Fruit fly (Drosophila melanogaster): ENCODE data around the gene Adsl.

DNA sequence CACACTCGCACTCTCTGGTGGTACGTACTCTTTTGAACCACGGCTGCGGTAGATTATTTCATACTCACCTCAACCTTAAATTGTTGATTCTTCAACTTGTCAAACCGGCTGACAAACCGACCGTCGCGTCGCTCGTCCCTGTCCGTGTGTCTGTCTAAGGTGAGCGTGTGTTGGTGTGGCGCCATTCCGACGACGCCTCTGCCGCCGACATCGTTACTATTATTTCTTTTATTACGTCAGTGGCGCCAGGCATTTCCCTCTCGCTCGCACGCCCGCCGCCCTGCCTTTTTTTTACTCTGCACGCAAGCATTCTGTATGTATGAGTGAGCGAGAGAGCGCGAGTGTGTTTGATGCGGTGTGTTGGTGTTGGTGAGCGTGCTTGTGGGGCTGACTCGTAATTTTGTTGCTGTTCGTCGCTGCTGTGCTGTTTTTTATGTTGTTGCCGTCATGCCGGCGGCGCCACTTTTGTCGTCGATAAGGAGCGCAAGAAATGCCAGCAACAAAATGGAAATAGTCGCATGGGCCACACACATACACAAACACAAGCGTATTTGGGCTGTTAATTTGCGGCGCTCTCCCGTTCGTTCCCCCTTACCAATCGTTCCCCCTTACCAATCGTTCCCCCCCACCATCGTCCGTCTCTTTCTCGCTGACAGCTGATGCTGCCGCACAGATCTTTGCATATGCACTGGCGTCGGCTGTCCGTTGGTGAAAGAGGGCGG, 35.4 kb upstream of the Adsl start:
- no peak for TF ChIP-seq CG10348 (GFP tag; IDR thresholded peaks at IDR 0.05)
- no peak for TF ChIP-seq CG9948 (tag; optimal IDR thresholded peaks at IDR 0.05)
- TF ChIP-seq Snoo (tag; optimal IDR thresholded peaks at IDR 0.05): peak; percentile 63
- no peak for TF ChIP-seq CG17806 (tag; optimal IDR thresholded peaks at IDR 0.05)
- peak; percentile 18 for TF ChIP-seq CG8159 (tag; optimal IDR thresholded peaks at IDR 0.05)
- peak; percentile 61 for TF ChIP-seq CG12605 (GFP tag; IDR thresholded peaks at IDR 0.05)
- peak; percentile 85 for TF ChIP-seq EcR (GFP tag; optimal IDR thresholded peaks at IDR 0.05)
- peak; percentile 60 for TF ChIP-seq Pif1B (GFP tag; optimal IDR thresholded peaks at IDR 0.05)
- TF ChIP-seq CG15710 (tag; optimal IDR thresholded peaks at IDR 0.05): peak; percentile 51
